Fruit fly (Drosophila melanogaster) ovary, adult (tissue): ENCODE measurements around the gene Sas-6.

ENCODE experiments used
- CG17801 ChIP-seq: fragments of 200-800 bp; optimal IDR thresholded peaks from 2 replicates; lab custom pipeline; 2019; ENCODE audit warnings: missing biosample characterization, mild to moderate bottlenecking, missing genetic modification characterization, moderate library complexity; ENCODE audit not compliant: partially characterized antibody

Sas-6 gene

DNA sequence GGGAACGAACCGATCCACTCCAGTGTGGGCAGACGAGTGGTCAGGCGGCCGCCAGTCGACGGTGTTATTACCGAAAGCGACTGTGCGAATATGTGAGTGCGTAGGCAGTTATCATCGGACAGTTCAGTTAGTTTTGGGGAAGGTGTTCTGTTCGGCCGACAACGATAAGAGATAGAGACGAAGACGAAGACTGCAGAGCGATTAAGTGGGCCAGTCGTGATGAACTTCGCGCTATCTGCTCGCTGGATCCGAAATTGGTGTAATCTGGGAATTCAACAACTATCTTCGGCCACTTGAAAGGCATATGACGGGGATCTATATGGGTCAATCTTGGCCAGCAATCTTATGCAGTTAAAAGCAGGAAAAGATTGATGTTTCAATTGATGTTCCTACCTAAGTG, 14.0 kb downstream of the Sas-6 start, which contains the start of gene CG7912:
Gene CG7912, minus strand, starts transcription at position 17 of the 400 bp plus-strand sequence.
- TF ChIP-seq CG17801 = no peak

DNA sequence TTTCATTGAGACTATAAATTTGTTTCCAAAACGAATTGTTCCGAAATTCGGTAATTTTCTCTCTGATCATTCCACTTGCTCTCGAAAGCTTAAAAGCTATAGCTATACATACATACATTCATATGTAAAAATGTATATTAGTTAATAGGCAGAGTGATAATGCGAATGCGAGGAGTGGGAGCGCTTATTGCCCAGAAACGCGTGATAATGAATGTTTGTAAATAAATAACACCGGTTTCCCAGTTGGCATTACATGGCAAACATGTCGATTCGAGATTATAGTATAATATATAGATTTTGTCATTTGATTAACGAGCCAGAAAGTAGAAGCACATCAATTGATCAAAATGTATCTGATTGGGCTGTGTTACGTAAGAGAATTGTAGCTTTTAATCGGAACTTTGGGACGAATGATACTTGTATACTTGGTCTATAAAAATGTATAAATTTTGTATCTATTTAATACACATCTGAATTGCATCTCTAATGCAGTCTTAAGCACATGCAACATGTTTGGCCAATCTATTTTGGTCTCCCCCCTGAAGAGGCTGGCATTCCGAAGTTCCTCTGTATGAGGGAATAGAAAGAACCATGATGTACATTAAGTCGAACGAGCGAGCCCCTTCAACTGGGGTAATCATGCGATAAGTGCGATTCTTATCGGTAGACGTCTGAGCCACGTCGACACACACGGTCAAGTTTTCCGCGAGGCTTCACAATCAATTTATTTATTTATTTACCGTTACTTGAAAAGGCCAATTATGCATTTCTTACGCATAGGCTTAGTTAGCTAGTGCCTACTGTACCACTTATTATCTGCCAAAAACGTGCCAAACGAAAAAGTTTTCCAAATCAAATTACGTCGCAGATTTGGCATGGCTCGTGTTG, 17.7 kb downstream of the Sas-6 start:
- no peak for TF ChIP-seq CG17801

DNA sequence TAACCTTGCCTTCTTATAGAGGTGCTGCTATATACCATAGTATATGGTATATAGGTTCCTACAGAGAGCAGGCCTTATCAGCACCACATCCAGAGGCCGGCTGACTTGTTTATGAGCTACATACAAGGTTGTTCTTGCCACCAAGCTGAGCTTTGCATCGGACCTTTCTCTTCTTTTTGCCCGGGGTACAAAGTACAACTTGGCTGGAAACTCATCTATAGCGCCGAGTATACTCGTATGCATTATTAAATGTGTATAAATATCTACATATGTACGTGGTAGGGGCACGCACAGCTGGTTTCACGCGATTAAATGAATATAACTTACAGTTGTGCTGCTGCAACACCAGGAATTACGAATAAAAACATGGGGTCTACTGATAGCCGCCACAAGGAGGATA, 18.8 kb downstream of the Sas-6 start:
- no peak for TF ChIP-seq CG17801

DNA sequence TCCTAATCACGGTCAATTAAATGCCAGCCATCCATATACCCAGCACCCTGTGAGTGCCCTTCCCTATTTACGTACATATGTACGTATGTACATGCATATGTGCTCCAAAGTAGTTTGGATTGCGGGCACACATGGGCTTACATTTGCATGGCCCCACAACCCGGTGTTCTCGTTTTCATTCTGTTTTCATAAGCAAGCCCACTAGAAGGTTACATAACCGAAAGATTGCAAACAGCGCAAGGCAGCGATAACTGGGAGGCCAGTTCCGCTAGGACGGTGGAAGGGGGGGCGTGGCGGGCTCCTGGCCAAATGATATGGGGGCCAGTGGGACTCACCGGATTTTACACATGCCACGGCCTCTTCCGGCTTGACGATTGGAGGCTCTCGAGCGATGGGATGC, 19.3 kb downstream of the Sas-6 start:
- TF ChIP-seq CG17801 = no peak

DNA sequence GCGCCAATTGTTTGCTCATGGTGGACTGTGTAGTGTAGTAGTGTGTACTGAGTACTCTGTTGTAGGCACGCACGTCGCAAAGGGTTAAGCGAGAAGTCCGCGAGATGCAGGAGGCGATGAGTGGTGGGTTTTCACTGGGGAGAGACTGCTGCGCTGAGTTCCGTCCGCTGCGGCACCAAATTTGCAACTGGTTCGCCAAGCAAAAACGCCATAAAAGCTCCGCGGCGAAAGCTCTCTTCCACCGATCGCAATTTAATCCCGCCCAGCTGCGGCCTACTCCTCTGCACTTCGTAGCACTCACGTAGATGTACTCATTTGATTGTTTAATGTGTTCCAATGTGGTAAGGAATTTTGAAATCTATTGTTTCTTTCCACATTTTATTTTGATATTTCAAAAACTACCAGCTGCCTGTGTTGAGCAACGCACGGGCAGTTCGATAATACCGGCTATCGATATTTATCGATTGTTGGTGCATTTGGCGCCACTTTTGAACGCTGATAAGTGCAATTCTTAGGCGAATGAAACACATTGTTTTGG, 19.9 kb downstream of the Sas-6 start, which contains the start of gene CG7920:
Gene CG7920, minus strand, starts transcription at position 308 of the 538 bp plus-strand sequence.
- TF ChIP-seq CG17801 = peak; percentile 60

DNA sequence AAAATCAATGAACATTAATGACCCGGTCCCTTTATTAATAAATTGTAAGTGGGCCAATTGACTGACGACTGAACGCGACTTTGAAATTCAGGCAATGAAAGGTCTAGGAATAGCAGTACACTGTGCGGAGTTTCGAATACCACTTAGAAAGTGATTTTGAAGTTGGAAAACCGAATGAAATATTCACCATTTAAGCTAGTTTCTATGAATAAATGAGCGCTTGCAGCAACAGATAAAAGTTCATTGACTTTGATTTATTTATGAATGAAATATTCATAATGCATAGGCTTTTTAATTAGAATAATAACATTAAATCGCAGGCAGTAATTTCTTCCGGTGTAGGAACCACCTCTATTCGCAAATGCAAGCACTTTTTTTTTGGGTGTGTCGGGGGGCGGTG, 25.9 kb downstream of the Sas-6 start:
- no peak for TF ChIP-seq CG17801

DNA sequence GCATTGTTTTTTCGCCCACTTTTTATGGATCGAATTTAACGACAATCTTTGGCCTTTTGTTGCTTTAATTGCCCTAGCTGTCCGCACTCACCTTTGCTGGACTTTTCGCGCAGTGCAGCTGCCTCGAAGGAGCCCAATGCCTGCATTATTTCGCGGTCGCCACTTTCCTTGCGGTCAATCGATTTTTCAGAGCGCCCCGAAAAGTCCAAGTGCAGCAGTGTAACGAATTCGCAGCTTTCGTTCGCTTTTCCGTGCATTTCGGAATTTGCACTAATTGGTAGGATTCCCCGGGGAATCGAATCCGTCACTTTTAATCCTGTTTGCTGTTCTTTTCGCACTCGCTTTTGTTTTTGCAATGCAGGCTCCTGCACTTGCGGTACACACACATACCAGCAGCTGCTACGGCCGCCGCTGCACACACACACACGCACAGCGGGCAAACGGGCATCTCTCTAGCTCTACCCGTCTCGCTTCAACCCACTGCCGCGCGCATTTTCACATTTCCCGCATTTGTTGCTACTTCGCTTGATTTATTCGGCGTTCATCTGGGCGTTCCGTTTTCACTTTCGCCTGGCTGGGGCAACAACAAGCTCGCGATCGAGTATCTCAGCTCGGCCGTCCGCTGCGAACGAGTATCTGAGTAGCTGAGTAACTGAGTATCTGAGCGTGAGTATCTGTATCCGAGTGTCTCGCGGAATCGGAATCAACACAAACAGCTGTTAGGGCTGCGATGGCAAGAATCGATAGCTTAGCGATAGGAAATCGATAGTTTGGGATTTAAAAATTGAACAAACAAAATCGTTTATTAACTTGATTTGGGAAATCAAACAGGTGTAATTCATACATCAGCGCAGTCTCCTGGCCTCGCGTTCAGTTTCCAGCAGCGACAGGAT, 26.6 kb downstream of the Sas-6 start, which contains the start of gene Mgat2:
Gene Mgat2, minus strand, starts transcription at position 663 of the 893 bp plus-strand sequence.
- peak; percentile 36 for TF ChIP-seq CG17801

DNA sequence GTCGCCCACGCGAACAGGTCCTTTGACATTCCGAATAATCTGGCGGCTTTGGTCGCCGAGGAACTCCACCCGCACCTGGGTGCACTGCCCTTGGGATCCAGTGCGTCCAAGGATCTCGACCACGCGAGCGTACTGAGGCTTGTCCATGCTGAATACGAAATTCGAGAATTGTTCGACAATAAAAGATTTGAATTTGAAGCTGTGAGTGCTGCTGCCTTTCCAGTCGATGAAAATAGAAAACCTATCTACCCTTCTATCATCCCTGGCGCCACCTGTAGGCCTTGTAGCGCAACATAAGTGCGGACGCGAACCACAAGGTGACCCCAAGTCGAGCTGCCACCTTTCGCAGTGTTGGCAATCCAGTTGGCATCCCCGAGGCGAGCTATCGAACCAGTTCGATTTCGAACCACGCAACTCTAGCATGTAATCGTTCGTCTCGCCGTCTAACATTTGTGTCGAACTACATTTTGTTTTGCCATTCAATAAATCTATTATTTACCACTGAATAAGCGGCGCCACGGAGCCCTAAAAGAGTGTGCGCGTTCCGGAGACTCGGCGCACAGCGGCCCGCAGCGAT, 27.4 kb downstream of the Sas-6 start, which contains the start of the genes RpS28a and Axn:
Gene RpS28a, minus strand, starts transcription at position 197 of the 577 bp plus-strand sequence.
Gene Axn, plus strand, starts transcription at position 391 of the 577 bp plus-strand sequence.
- no peak for TF ChIP-seq CG17801

DNA sequence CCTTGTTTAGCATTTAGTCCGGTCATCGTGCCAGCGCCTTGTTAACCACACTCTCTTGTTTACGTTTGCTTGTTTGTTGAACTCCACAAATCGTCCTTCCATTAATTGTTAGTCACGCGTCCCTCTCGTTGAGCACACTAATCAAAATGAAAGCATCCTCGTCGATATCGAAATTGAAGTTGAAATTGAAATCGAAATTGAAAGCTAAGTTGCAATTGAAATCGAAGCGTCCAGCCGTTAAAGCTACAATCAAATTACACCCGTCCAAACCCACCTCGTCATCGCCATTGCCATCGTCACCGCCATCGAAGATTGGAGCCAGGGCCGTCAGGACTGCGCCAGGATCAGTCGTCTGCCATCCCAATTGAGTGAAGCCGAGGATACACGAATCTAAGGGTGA, 28.3 kb downstream of the Sas-6 start:
- no peak for TF ChIP-seq CG17801

DNA sequence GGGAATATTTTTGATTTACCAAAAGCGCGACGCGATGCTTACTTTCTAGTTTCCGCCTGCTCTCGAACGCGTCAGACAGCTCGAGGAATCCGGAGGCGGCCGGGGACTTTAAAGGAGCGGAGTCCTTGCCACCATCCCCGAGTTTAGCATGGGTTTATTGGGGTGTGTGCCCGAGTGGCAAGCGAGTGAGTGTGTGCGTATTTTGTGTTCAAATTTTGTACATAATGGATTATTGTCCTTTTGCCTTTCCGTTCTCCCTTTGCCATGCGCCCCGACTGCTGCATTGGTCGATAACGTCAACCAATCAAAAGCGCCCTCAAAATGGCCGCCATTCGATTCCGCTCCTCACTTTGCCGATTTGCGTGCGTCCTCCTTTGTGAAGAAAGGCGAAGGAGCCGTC, 34.9 kb downstream of the Sas-6 start:
- TF ChIP-seq CG17801 = no peak

DNA sequence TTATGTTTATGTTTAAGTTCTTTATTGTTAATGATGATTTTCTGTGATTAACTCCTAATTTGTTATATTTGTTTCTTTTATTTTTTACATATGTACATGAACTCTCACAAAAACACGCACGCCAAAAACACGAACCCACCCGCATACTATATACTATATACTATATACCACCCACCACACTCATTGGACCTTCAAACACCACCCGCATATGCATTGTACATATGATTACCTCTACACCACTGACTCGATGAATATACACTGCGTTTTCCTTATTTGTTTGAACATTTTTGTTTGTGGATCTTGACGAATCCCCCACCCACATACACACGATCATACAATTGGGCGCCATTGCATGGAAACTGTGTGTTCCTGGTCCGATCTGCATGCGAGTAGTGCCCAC, 37.1 kb downstream of the Sas-6 start:
- no peak for TF ChIP-seq CG17801

DNA sequence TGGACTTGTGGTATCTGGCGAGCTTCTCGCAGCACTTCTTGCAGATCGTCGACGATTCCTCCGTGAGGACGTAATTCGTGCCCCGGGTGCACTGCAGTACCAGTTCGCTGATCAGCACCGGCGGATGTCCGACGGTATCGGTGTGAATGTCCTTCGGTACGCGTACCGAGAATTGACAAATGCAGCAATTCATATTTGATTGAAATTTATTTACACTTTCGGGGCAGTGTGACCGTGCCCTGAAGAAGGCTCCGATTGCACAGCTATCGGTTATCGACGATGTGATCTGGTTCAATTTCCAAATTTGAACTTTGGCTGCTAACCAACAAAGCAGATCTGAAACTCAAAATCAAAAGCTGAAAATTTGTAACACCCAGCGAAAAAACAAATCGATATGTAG, 41.5 kb downstream of the Sas-6 start, which contains the start of gene ZIPIC:
Gene ZIPIC, minus strand, starts transcription at position 262 of the 400 bp plus-strand sequence.
- no peak for TF ChIP-seq CG17801

DNA sequence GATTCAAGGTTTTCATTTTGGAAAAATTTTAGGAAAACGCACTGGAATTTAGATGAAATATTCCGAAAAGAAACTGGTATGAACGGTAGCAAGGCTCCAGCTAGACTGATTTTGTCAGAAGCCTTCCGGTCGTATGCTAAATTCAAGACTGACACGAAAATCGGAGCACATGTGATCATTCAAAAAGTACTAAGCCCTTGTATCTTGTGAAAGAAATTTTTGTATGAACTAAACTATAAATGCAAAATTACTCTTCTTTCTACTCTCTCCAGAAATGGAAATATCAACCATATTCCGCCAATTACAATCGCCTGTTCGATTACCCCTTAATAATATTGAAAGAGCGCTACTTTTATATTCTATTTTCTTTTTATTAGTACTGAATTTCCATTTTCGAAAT, 42.5 kb downstream of the Sas-6 start, which contains the start of gene ocn:
Gene ocn, minus strand, starts transcription at position 101 of the 400 bp plus-strand sequence.
- no peak for TF ChIP-seq CG17801

DNA sequence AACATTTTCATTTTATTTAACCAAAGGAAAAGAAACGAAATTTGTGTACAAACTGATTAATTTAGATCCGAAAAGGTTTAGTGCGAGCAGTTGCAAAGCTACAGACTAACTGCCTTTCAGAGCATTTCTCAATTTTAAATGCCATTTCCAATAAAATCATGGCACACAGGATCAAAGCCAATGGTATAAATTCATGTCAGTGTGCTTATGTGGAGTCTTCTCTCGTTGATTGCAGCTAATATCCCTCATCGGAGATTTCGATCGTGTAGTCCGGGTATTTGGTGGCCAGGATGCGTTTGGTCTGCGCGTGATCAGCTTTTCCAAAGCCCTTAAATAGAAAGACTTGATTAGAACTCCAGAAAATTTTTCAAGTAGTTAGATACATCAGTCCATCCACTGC, 43.5 kb downstream of the Sas-6 start, which contains the start of gene janB:
Gene janB, minus strand, starts transcription at position 101 of the 400 bp plus-strand sequence.
- no peak for TF ChIP-seq CG17801

DNA sequence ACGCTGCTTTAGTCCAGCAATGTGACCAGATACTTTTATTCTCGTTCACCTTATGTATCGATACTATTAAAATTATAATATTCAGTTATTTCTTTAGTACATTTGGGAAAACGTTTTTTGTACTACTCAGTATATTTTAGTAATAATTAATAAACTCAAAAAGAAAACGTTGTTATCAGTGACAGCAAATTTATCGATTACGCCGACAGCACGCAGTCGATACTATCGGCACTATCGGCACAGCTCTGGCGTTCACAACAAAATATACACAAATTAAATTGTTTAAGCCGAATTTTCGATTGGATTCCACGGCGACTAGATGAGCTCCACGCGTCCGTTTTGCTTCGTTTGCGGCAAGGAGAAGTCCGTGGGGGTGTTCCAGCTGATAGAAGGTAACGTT, 44.3 kb downstream of the Sas-6 start, which contains the start of the genes janA, Sry-alpha and Sry-beta:
Gene janA, minus strand, starts transcription at position 40 of the 400 bp plus-strand sequence.
Gene Sry-alpha, plus strand, starts transcription at position 226 of the 400 bp plus-strand sequence.
Gene Sry-beta, plus strand, starts transcription at position 226 of the 400 bp plus-strand sequence.
- no peak for TF ChIP-seq CG17801

DNA sequence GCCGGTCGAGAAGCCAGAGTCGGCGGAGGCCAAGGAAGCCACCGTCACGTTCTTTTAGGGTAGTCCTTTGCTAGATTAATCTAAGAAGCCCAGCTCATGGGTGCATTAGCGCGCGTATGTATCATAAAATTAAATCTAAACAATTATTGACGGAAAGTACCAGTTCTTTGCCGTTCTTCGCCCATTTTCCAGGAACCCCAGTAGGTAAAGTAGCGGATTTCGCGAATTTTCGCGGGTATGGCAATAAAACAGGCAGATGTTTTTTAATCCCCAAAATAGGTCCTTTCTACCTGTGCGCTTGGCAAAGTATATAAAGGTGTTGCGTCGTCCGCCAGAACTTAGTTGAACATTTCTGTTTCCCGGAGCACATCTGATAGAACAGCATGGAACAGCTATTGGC, 45.7 kb downstream of the Sas-6 start:
- no peak for TF ChIP-seq CG17801
